Fruit fly (Drosophila melanogaster): ENCODE results near the gene CG14929.

Gene CG14929

dm6 chr2L:11504896-11505569 is 14.6 kb upstream of the CG14929 start (continued):
- TF ChIP-seq dac (GFP tag; optimal IDR thresholded peaks at IDR 0.05) (peak; percentile 19), Sox14 (GFP tag; optimal IDR thresholded peaks at IDR 0.05) (no peak), net (GFP tag; optimal IDR thresholded peaks at IDR 0.05) (peak; percentile 53)

dm6 chr2L:11516526-11517441 is 2.8 kb upstream of the CG14929 start, which contains the start of the genes Dlg5 and CG4970:
Dlg5 (minus strand) TSS chr2L:11517081.
CG4970 (plus strand) TSS chr2L:11517391.
- TF ChIP-seq vri (GFP tag; optimal IDR thresholded peaks at IDR 0.05), result peak; percentile 2
- peak; percentile 66 for TF ChIP-seq Eip78C (GFP tag)
- TF ChIP-seq CG6854 (GFP tag; optimal IDR thresholded peaks at IDR 0.05), result peak; percentile 80
- peak; percentile 64 for TF ChIP-seq CG16779 (tag; optimal IDR thresholded peaks at IDR 0.05)
- no peak for TF ChIP-seq Eip75B (GFP tag; optimal IDR thresholded peaks at IDR 0.05)
- TF ChIP-seq CG34406 (GFP tag; optimal IDR thresholded peaks at IDR 0.05), result peak; percentile 19
- TF ChIP-seq CG8119 (GFP tag; IDR thresholded peaks at IDR 0.05), result 0 out of 3 replicates have a peak, but pooled peaks have one; percentile 16
- TF ChIP-seq CG15336 (GFP tag; IDR thresholded peaks at IDR 0.05), result peak; percentile 26; the same call in 1 of the 2 replicates
- TF ChIP-seq eg (GFP tag; IDR thresholded peaks at IDR 0.05), result peak; percentile 35; the same call in 1 of the 3 replicates
- TF ChIP-seq ss (GFP tag; optimal IDR thresholded peaks at IDR 0.05), result peak in 1 of 2 experiments; percentile 0
- no peak for TF ChIP-seq Ets21C (GFP tag; optimal IDR thresholded peaks at IDR 0.05)
- TF ChIP-seq topi (GFP tag; optimal IDR thresholded peaks at IDR 0.05), result no peak
- TF ChIP-seq CG10631 (GFP tag; optimal IDR thresholded peaks at IDR 0.05), result no peak

- TF ChIP-seq fkh (GFP tag; optimal IDR thresholded peaks at IDR 0.05) (no peak), Hr38 (GFP tag; optimal IDR thresholded peaks at IDR 0.05) (no peak), CG6854 (GFP tag; optimal IDR thresholded peaks at IDR 0.05) (no peak), fd59A (GFP tag; optimal IDR thresholded peaks at IDR 0.05) (no peak), topi (GFP tag; optimal IDR thresholded peaks at IDR 0.05) (no peak), salr (GFP tag; optimal IDR thresholded peaks at IDR 0.05) (no peak)
These were observed 1.6 kb downstream of the CG14929 start, which contains the start of gene CG14930 for dm6 chr2L:11521185-11521584. CG14930 (minus strand) TSS chr2L:11521285.

dm6 chr2L:11522676-11523075 is 3.0 kb downstream of the CG14929 start, which contains the start of gene CG43153:
CG43153 (minus strand) TSS chr2L:11522776.
- TF ChIP-seq achi (GFP tag; optimal IDR thresholded peaks at IDR 0.05) (no peak), Blimp-1 (GFP tag; optimal IDR thresholded peaks at IDR 0.05) (no peak), CG6792 (GFP tag; optimal IDR thresholded peaks at IDR 0.05) (no peak), CG3032 (tag; optimal IDR thresholded peaks at IDR 0.05) (no peak), pdm3 (GFP tag; optimal IDR thresholded peaks at IDR 0.05) (no peak), fkh (GFP tag; optimal IDR thresholded peaks at IDR 0.05) (no peak), CG6854 (GFP tag; optimal IDR thresholded peaks at IDR 0.05) (no peak)

- TF ChIP-seq Ets96B (tag; optimal IDR thresholded peaks at IDR 0.05), result peak; percentile 28
- TF ChIP-seq OdsH (GFP tag; optimal IDR thresholded peaks at IDR 0.05), result peak; percentile 59
- peak; percentile 67 for TF ChIP-seq CG6163 (GFP tag; IDR thresholded peaks at IDR 0.05)
- peak; percentile 27 for TF ChIP-seq Sox15 (GFP tag; optimal IDR thresholded peaks at IDR 0.05)
- peak in 1 of 2 experiments; percentile 58 for TF ChIP-seq ss (GFP tag; optimal IDR thresholded peaks at IDR 0.05)
- TF ChIP-seq Lpt (GFP tag; optimal IDR thresholded peaks at IDR 0.05), result peak; percentile 0
- TF ChIP-seq Eip78C (GFP tag), result peak; percentile 87
- no peak for TF ChIP-seq dac (GFP tag; optimal IDR thresholded peaks at IDR 0.05)
- peak; percentile 11 for TF ChIP-seq CG31627 (GFP tag; optimal IDR thresholded peaks at IDR 0.05)
- peak; percentile 62 for TF ChIP-seq CG15336 (GFP tag; IDR thresholded peaks at IDR 0.05)
- TF ChIP-seq CG6276 (GFP tag; optimal IDR thresholded peaks at IDR 0.05), result peak; percentile 84
- no peak for TF ChIP-seq CG6854 (GFP tag; optimal IDR thresholded peaks at IDR 0.05)
- peak; percentile 35 for TF ChIP-seq Smox (GFP tag; optimal IDR thresholded peaks at IDR 0.05)
- TF ChIP-seq CG4318 (GFP tag; optimal IDR thresholded peaks at IDR 0.05), result peak; percentile 52
- TF ChIP-seq CG3032 (tag; optimal IDR thresholded peaks at IDR 0.05), result peak; percentile 55
- TF ChIP-seq Hr38 (GFP tag; optimal IDR thresholded peaks at IDR 0.05), result no peak
- peak; percentile 67 for TF ChIP-seq achi (GFP tag; optimal IDR thresholded peaks at IDR 0.05)
- peak; percentile 41 for TF ChIP-seq net (GFP tag; optimal IDR thresholded peaks at IDR 0.05)
- peak; percentile 16 for TF ChIP-seq Met (GFP tag; optimal IDR thresholded peaks at IDR 0.05)
- peak; percentile 8 for TF ChIP-seq Sox14 (GFP tag; optimal IDR thresholded peaks at IDR 0.05)
- TF ChIP-seq CG32006 (GFP tag; optimal IDR thresholded peaks at IDR 0.05), result peak; percentile 80
- peak; percentile 6 for TF ChIP-seq Ets21C (GFP tag; optimal IDR thresholded peaks at IDR 0.05)
- TF ChIP-seq Blimp-1 (GFP tag; optimal IDR thresholded peaks at IDR 0.05), result peak; percentile 46
- peak; percentile 73 for TF ChIP-seq CG10631 (GFP tag; optimal IDR thresholded peaks at IDR 0.05)
- TF ChIP-seq Gug (GFP tag; IDR thresholded peaks at IDR 0.05), result peak; percentile 50
- no peak for TF ChIP-seq pdm3 (GFP tag; optimal IDR thresholded peaks at IDR 0.05)
These were observed 8.5 kb downstream of the CG14929 start, which contains the start of gene CG31705 for dm6 chr2L:11528129-11528589. CG31705 (minus strand) TSS chr2L:11528205.
